Worm (Caenorhabditis elegans): ENCODE measurements around the gene Y54G2A.52.
A peak's percentile ranks its signal among the peaks of the same experiment; 100 is the strongest.

Y54G2A.52 gene

DNA sequence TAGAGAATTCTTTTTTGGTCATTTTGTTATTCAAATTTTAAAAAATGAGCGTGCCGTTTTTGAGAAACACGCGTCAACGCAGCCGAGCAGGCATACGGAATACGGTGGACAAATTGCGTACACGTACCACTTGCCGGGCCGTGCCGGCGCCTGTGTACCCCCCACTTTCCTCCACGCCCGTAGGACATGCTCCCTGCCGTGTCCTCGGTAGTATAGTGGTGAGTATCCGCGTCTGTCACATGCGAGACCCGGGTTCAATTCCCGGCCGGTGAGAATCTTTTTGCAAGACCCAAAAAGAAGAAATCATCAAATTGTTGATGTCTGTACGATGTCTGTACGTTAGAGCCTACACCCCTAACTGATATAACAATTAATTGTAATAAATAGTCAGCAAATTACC is 9.7 kb upstream of the Y54G2A.52 start (continued):
- peak; percentile 17 for TF ChIP-seq ztf-18 (tag; optimal IDR thresholded peaks at IDR 0.05)
- no peak for TF ChIP-seq zim-3 (tag; optimal IDR thresholded peaks at IDR 0.05)
- TF ChIP-seq F57C9.4 (tag; optimal IDR thresholded peaks at IDR 0.05) = no peak
- TF ChIP-seq F52B5.7 (tag; optimal IDR thresholded peaks at IDR 0.05) = peak; percentile 4
- peak; percentile 35; the same call in 1 of the 2 replicates for TF ChIP-seq F33H1.4 (GFP tag; IDR thresholded peaks at IDR 0.05)
- no peak for TF ChIP-seq ceh-91 (GFP tag; IDR thresholded peaks at IDR 0.05)
- TF ChIP-seq chd-7 (tag; optimal IDR thresholded peaks at IDR 0.05) = peak; percentile 17
- no peak for TF ChIP-seq Y67H2A.10 (GFP tag; conservative IDR thresholded peaks at IDR 0.05)
- TF ChIP-seq pbrm-1 (GFP tag; IDR thresholded peaks at IDR 0.05) = 0 out of 2 replicates have a peak, but pooled peaks have one; percentile 27
- no peak for TF ChIP-seq ZK185.1 (tag; optimal IDR thresholded peaks at IDR 0.05; ENCODE audit: poor library complexity, severe bottlenecking)
- TF ChIP-seq mxl-1 (tag; optimal IDR thresholded peaks at IDR 0.05) = no peak
- no peak for TF ChIP-seq F10E7.11 (tag; optimal IDR thresholded peaks at IDR 0.05)
- peak; percentile 52; the same call in 1 of the 2 replicates for TF ChIP-seq mcd-1 (GFP tag; IDR thresholded peaks at IDR 0.05)
- 0 out of 2 replicates have a peak, but pooled peaks have one; percentile 29 for TF ChIP-seq Y56A3A.18 (GFP tag; IDR thresholded peaks at IDR 0.05)
- TF ChIP-seq ceh-27 (GFP tag; optimal IDR thresholded peaks at IDR 0.05) = no peak
- TF ChIP-seq attf-6 (GFP tag; IDR thresholded peaks at IDR 0.05) = 0 out of 2 replicates have a peak, but pooled peaks have one; percentile 30

DNA sequence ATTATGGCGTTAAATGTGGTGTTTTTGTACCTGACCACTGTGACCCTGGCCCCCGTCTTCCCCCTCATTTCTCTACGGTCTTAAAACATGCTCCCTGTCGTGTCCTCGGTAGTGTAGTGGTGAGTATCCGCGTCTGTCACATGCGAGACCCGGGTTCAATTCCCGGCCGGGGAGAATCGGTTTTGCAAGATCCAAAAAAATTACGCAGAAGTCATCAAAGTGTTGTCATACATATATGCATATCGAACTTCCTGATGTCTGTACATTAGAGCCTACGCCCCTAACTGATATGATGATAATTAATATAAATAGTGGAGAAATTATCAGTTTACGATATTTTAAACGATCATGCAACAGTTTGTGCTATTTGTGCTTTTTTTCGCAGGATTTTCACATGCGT is 7.0 kb upstream of the Y54G2A.52 start, which contains the start of gene Y54G2A.45:
Gene Y54G2A.45 (plus strand): TSS at position 333 of the 400 bp plus-strand sequence.
- TF ChIP-seq ccch-3 (GFP tag; optimal IDR thresholded peaks at IDR 0.05) (no peak), bed-2 (GFP tag; IDR thresholded peaks at IDR 0.05) (no peak), ztf-22 (GFP tag; optimal IDR thresholded peaks at IDR 0.05) (peak; percentile 90), B0336.3 (GFP tag; IDR thresholded peaks at IDR 0.05) (peak; percentile 83), tbp1 (GFP tag; optimal IDR thresholded peaks at IDR 0.05) (peak; percentile 94), cebp-2 (GFP tag; IDR thresholded peaks at IDR 0.05) (no peak), F57A8.1 (GFP tag; optimal IDR thresholded peaks at IDR 0.05) (no peak), hrde-1 (tag; optimal IDR thresholded peaks at IDR 0.05; ENCODE audit: borderline replicate concordance) (peak; percentile 87), mes-4 (tag; optimal IDR thresholded peaks at IDR 0.05) (peak; percentile 74), B0261.1 (tag; optimal IDR thresholded peaks at IDR 0.05) (peak; percentile 92), Y67H2A.10 (GFP tag; conservative IDR thresholded peaks at IDR 0.05) (no peak), athp-1 (tag; optimal IDR thresholded peaks at IDR 0.05) (peak; percentile 60), tlf-1 (GFP tag; optimal IDR thresholded peaks at IDR 0.05) (peak; percentile 52), F10E7.11 (tag; optimal IDR thresholded peaks at IDR 0.05) (no peak), lsl-1 (GFP tag; optimal IDR thresholded peaks at IDR 0.05) (peak; percentile 59), lin-40 (tag; optimal IDR thresholded peaks at IDR 0.05) (peak; percentile 71), rpc-1 (optimal IDR thresholded peaks at IDR 0.05) (peak; percentile 93), rpc-1 (tag; optimal IDR thresholded peaks at IDR 0.05) (peak; percentile 95), mcd-1 (GFP tag; IDR thresholded peaks at IDR 0.05) (peak; percentile 65), hmg-1.2 (GFP tag; IDR thresholded peaks at IDR 0.05) (peak; percentile 64), lin-26 (GFP tag; IDR thresholded peaks at IDR 0.05) (peak; percentile 92), sdz-38 (tag; optimal IDR thresholded peaks at IDR 0.05) (peak; percentile 43), ceh-40 (GFP tag; IDR thresholded peaks at IDR 0.05) (peak; percentile 30; the same call in 1 of the 2 replicates), repo-1 (tag; optimal IDR thresholded peaks at IDR 0.05) (peak; percentile 88), sea-2 (GFP tag; IDR thresholded peaks at IDR 0.05) (0 out of 2 replicates have a peak, but pooled peaks have one; percentile 11), madf-10 (tag; optimal IDR thresholded peaks at IDR 0.05) (peak; percentile 86), unc-130 (GFP tag; optimal IDR thresholded peaks at IDR 0.05) (peak; percentile 57), dpl-1 (GFP tag; optimal IDR thresholded peaks at IDR 0.05) (no peak), B0035.1 (tag; optimal IDR thresholded peaks at IDR 0.05) (peak; percentile 50), fkh-3 (tag; optimal IDR thresholded peaks at IDR 0.05) (no peak), zfh-2 (GFP tag; conservative IDR thresholded peaks at IDR 0.05) (peak; percentile 56; the same call in 1 of the 2 replicates), nhr-179 (tag; optimal IDR thresholded peaks at IDR 0.05) (peak; percentile 24), egl-18 (GFP tag; IDR thresholded peaks at IDR 0.05) (no peak), hsf-1 (GFP tag; IDR thresholded peaks at IDR 0.05) (peak; percentile 63; the same call in 1 of the 2 replicates), bed-1 (GFP tag; IDR thresholded peaks at IDR 0.05) (no peak), madf-6 (GFP tag; IDR thresholded peaks at IDR 0.05) (peak; percentile 64)

All from whole organism, young adult.